Fruit fly (Drosophila melanogaster) whole organism, pupa: ENCODE measurements around the gene CARPB.

Experiments
- CG10348 ChIP-seq: fragments of 200-800 bp; sonication (Bioruptor generic); IDR thresholded peaks from 2 replicates; pipeline ENCODE4 v1.3.6; 2022; ENCODE audit warnings: missing biosample characterization, missing genetic modification characterization
- CG12605 ChIP-seq: fragments of 200-800 bp; sonication (Bioruptor generic); IDR thresholded peaks from 2 replicates; pipeline ENCODE4 v1.3.6; 2022; ENCODE audit warnings: missing biosample characterization, missing genetic modification characterization
- CG13204 ChIP-seq: fragments of 200-800 bp; sonication (Bioruptor generic); optimal IDR thresholded peaks from 2 replicates; lab custom pipeline; 2018; ENCODE audit warnings: missing biosample characterization, mild to moderate bottlenecking, missing genetic modification characterization, moderate library complexity
- CG14655 ChIP-seq: fragments of 200-800 bp; sonication (Bioruptor generic); optimal IDR thresholded peaks from 3 replicates; lab custom pipeline; 2017; ENCODE audit warnings: mild to moderate bottlenecking, missing biosample characterization, missing genetic modification reagents, missing genetic modification characterization
- CG15710 ChIP-seq: fragments of 200-800 bp; sonication (Bioruptor generic); optimal IDR thresholded peaks from 2 replicates; lab custom pipeline; 2018; ENCODE audit warnings: missing biosample characterization, mild to moderate bottlenecking, missing genetic modification characterization, moderate library complexity
- CG17806 ChIP-seq: fragments of 200-800 bp; sonication (Bioruptor generic); optimal IDR thresholded peaks from 2 replicates; lab custom pipeline; 2018; ENCODE audit warnings: missing biosample characterization, mild to moderate bottlenecking, missing genetic modification characterization, moderate library complexity
- CG32121 ChIP-seq: fragments of 200-800 bp; sonication (Bioruptor generic); IDR thresholded peaks from 2 replicates; pipeline ENCODE4 v1.3.6; 2022; ENCODE audit warnings: missing biosample characterization, missing genetic modification characterization
- CG34367 ChIP-seq: fragments of 200-800 bp; sonication (Bioruptor generic); optimal IDR thresholded peaks from 2 replicates; lab custom pipeline; 2018; ENCODE audit warnings: missing biosample characterization, mild to moderate bottlenecking, missing genetic modification characterization
- CG4496 ChIP-seq: fragments of 200-800 bp; sonication (Bioruptor generic); IDR thresholded peaks from 3 replicates; pipeline ENCODE4 v1.3.6; 2022; ENCODE audit warnings: missing biosample characterization, missing genetic modification characterization
- CG8159 ChIP-seq: fragments of 200-800 bp; sonication (Bioruptor generic); optimal IDR thresholded peaks from 3 replicates; lab custom pipeline; 2018; ENCODE audit warnings: missing biosample characterization, mild to moderate bottlenecking, missing genetic modification characterization, moderate library complexity
- CG8301 ChIP-seq: fragments of 200-800 bp; sonication (Bioruptor generic); optimal IDR thresholded peaks from 2 replicates; lab custom pipeline; 2018; ENCODE audit warnings: missing biosample characterization, mild to moderate bottlenecking, missing genetic modification characterization
- CG9948 ChIP-seq: fragments of 200-800 bp; sonication (Bioruptor generic); optimal IDR thresholded peaks from 2 replicates; lab custom pipeline; 2018; ENCODE audit warnings: missing biosample characterization, mild to moderate bottlenecking, missing genetic modification characterization, moderate library complexity
- D1 ChIP-seq: fragments of 200-800 bp; sonication (Bioruptor generic); optimal IDR thresholded peaks from 2 replicates; lab custom pipeline; 2018; ENCODE audit warnings: missing biosample characterization, mild to moderate bottlenecking, missing genetic modification characterization, moderate library complexity
- EcR ChIP-seq: fragments of 200-800 bp; sonication (Bioruptor generic); optimal IDR thresholded peaks from 3 replicates; lab custom pipeline; 2019; ENCODE audit warnings: missing biosample characterization, missing genetic modification characterization, mild to moderate bottlenecking, moderate library complexity, missing genetic modification reagents
- Ets98B ChIP-seq: fragments of 200-800 bp; sonication (Bioruptor generic); IDR thresholded peaks from 2 replicates; pipeline ENCODE4 v1.3.6; 2022; ENCODE audit warnings: missing biosample characterization, missing genetic modification characterization
- Pif1A ChIP-seq: fragments of 200-800 bp; sonication (Bioruptor generic); optimal IDR thresholded peaks from 3 replicates; lab custom pipeline; 2016; ENCODE audit warnings: missing biosample characterization, missing genetic modification characterization
- Pif1B ChIP-seq: fragments of 200-800 bp; sonication (Bioruptor generic); optimal IDR thresholded peaks from 3 replicates; lab custom pipeline; 2016; ENCODE audit warnings: missing biosample characterization, missing genetic modification characterization
- Snoo ChIP-seq: fragments of 200-800 bp; sonication (Bioruptor generic); optimal IDR thresholded peaks from 3 replicates; lab custom pipeline; 2017; ENCODE audit warnings: missing biosample characterization, mild to moderate bottlenecking, missing genetic modification characterization, inconsistent platforms
- fd96Ca ChIP-seq: fragments of 200-800 bp; sonication (Bioruptor generic); IDR thresholded peaks from 3 replicates; pipeline ENCODE4 v1.3.6; 2022; ENCODE audit warnings: missing biosample characterization, missing genetic modification characterization
- gl ChIP-seq: fragments of 200-800 bp; sonication (Bioruptor generic); optimal IDR thresholded peaks from 2 replicates; lab custom pipeline; 2018; ENCODE audit warnings: missing biosample characterization, mild to moderate bottlenecking, missing genetic modification characterization
- rn ChIP-seq: fragments of 200-800 bp; sonication (Bioruptor generic); IDR thresholded peaks from 2 replicates; pipeline ENCODE4 v1.3.6; 2022; ENCODE audit warnings: missing biosample characterization, missing genetic modification characterization

CARPB gene

dm6 chrX:9878125-9878524 lies 95.1 kb downstream of the CARPB start, which contains the start of gene CG1468:
CG1468 (plus strand) TSS chrX:9878422.
- no peak for TF ChIP-seq CG15710 (tag; lab: Kevin White, UChicago)
- TF ChIP-seq CG14655 = no peak
- TF ChIP-seq Pif1A (GFP tag; lab: Kevin White, UChicago) = no peak
- TF ChIP-seq Snoo (tag; lab: Kevin White, UChicago) = no peak
- TF ChIP-seq CG13204 = no peak
- TF ChIP-seq CG34367 (tag; lab: Kevin White, UChicago) = no peak
- TF ChIP-seq Ets98B (GFP tag; lab: Robert Waterston, UW) = no peak
- no peak for TF ChIP-seq CG10348 (GFP tag; lab: Robert Waterston, UW)
- TF ChIP-seq D1 = no peak
- TF ChIP-seq CG4496 (GFP tag; lab: Robert Waterston, UW) = no peak
- TF ChIP-seq CG12605 = no peak
- no peak for TF ChIP-seq rn (GFP tag; lab: Robert Waterston, UW)

- no peak for TF ChIP-seq D1
- no peak for TF ChIP-seq rn (GFP tag; lab: Robert Waterston, UW)
- no peak for TF ChIP-seq fd96Ca
- no peak for TF ChIP-seq Ets98B (GFP tag; lab: Robert Waterston, UW)
- TF ChIP-seq CG32121 (GFP tag; lab: Robert Waterston, UW) = no peak
- no peak for TF ChIP-seq CG34367 (tag; lab: Kevin White, UChicago)
- TF ChIP-seq CG8159 (tag; lab: Kevin White, UChicago) = no peak
- no peak for TF ChIP-seq Snoo (tag; lab: Kevin White, UChicago)
- no peak for TF ChIP-seq CG13204
- no peak for TF ChIP-seq CG12605
- no peak for TF ChIP-seq Pif1A (GFP tag; lab: Kevin White, UChicago)
- no peak for TF ChIP-seq CG14655
- TF ChIP-seq CG17806 (tag; lab: Kevin White, UChicago) = no peak
- TF ChIP-seq Pif1B (GFP tag; lab: Kevin White, UChicago) = no peak
- TF ChIP-seq CG10348 (GFP tag; lab: Robert Waterston, UW) = no peak
- no peak for TF ChIP-seq EcR (GFP tag; lab: Kevin White, UChicago)
- TF ChIP-seq CG8301 (tag; lab: Kevin White, UChicago) = no peak
- TF ChIP-seq gl (tag; lab: Kevin White, UChicago) = no peak
- TF ChIP-seq CG4496 (GFP tag; lab: Robert Waterston, UW) = no peak
- TF ChIP-seq CG15710 (tag; lab: Kevin White, UChicago) = no peak
Measured at dm6 chrX:9879570-9879969, 96.5 kb downstream of the CARPB start, which contains the start of gene CG9686. CG9686 (plus strand) TSS chrX:9879870.

- TF ChIP-seq CG32121 (GFP tag; lab: Robert Waterston, UW) (no peak), CG9948 (tag; lab: Kevin White, UChicago) (no peak), CG10348 (GFP tag; lab: Robert Waterston, UW) (no peak), CG15710 (tag; lab: Kevin White, UChicago) (no peak), CG34367 (tag; lab: Kevin White, UChicago) (no peak), D1 (no peak), Snoo (tag; lab: Kevin White, UChicago) (no peak), CG13204 (peak; percentile 14), CG14655 (no peak), EcR (GFP tag; lab: Kevin White, UChicago) (peak; percentile 40), fd96Ca (no peak), CG12605 (no peak), gl (tag; lab: Kevin White, UChicago) (no peak), CG8301 (tag; lab: Kevin White, UChicago) (no peak), CG17806 (tag; lab: Kevin White, UChicago) (no peak), Pif1B (GFP tag; lab: Kevin White, UChicago) (no peak)
Measured at dm6 chrX:9881746-9882145, 98.7 kb downstream of the CARPB start, which contains the start of gene CG9689. CG9689 (plus strand) TSS chrX:9881953.

- TF ChIP-seq CG8301 (tag; lab: Kevin White, UChicago) (no peak), CG32121 (GFP tag; lab: Robert Waterston, UW) (no peak), Snoo (tag; lab: Kevin White, UChicago) (no peak), CG10348 (GFP tag; lab: Robert Waterston, UW) (no peak), CG12605 (no peak), CG4496 (GFP tag; lab: Robert Waterston, UW) (no peak), Ets98B (GFP tag; lab: Robert Waterston, UW) (no peak), gl (tag; lab: Kevin White, UChicago) (no peak), fd96Ca (no peak), EcR (GFP tag; lab: Kevin White, UChicago) (no peak), CG34367 (tag; lab: Kevin White, UChicago) (no peak), CG17806 (tag; lab: Kevin White, UChicago) (no peak), CG14655 (no peak), Pif1B (GFP tag; lab: Kevin White, UChicago) (no peak), Pif1A (GFP tag; lab: Kevin White, UChicago) (no peak), D1 (no peak), rn (GFP tag; lab: Robert Waterston, UW) (no peak)
Measured at dm6 chrX:9882900-9883299, 99.9 kb downstream of the CARPB start.

- TF ChIP-seq CG8159 (tag; lab: Kevin White, UChicago) = peak; percentile 18
- peak; percentile 35 for TF ChIP-seq CG15710 (tag; lab: Kevin White, UChicago)
- peak; percentile 28 for TF ChIP-seq CG14655
- peak; percentile 68; the same call in 2 of the 3 replicates for TF ChIP-seq CG4496 (GFP tag; lab: Robert Waterston, UW)
- TF ChIP-seq gl (tag; lab: Kevin White, UChicago) = no peak
- TF ChIP-seq D1 = no peak
- TF ChIP-seq CG17806 (tag; lab: Kevin White, UChicago) = peak; percentile 23
- TF ChIP-seq CG10348 (GFP tag; lab: Robert Waterston, UW) = no peak
- TF ChIP-seq CG9948 (tag; lab: Kevin White, UChicago) = no peak
- TF ChIP-seq fd96Ca = peak; percentile 52; the same call in 1 of the 3 replicates
- no peak for TF ChIP-seq Snoo (tag; lab: Kevin White, UChicago)
- peak; percentile 58 for TF ChIP-seq EcR (GFP tag; lab: Kevin White, UChicago)
- peak; percentile 67 for TF ChIP-seq Ets98B (GFP tag; lab: Robert Waterston, UW)
- peak; percentile 5 for TF ChIP-seq CG8301 (tag; lab: Kevin White, UChicago)
- no peak for TF ChIP-seq CG34367 (tag; lab: Kevin White, UChicago)
- TF ChIP-seq rn (GFP tag; lab: Robert Waterston, UW) = no peak
- TF ChIP-seq Pif1A (GFP tag; lab: Kevin White, UChicago) = peak; percentile 33
- TF ChIP-seq CG13204 = peak; percentile 63
- TF ChIP-seq CG32121 (GFP tag; lab: Robert Waterston, UW) = peak; percentile 56
- no peak for TF ChIP-seq CG12605
- TF ChIP-seq Pif1B (GFP tag; lab: Kevin White, UChicago) = no peak
- TF ChIP-seq, all 21 proteins: peak for 12
Measured at dm6 chrX:9884221-9884620, 101.2 kb downstream of the CARPB start, which contains the start of gene CG9691. CG9691 (plus strand) TSS chrX:9884442.
